Fruit fly (Drosophila melanogaster) whole organism, adult: Measurements from ENCODE around the gene vri.

ENCODE experiments used
- CG1620 ChIP-seq: fragments of 200-800 bp; sonication (Bioruptor generic); optimal IDR thresholded peaks from 2 replicates; lab custom pipeline; 2016; ENCODE audit warnings: missing biosample characterization, missing genetic modification characterization
- CG5204 ChIP-seq: fragments of 200-800 bp; sonication (Bioruptor generic); optimal IDR thresholded peaks from 2 replicates; lab custom pipeline; 2016; ENCODE audit warnings: missing biosample characterization, missing genetic modification characterization
- Mnt ChIP-seq: fragments of 200-800 bp; sonication (Bioruptor generic); optimal IDR thresholded peaks from 2 replicates; lab custom pipeline; 2016; ENCODE audit warnings: missing biosample characterization, mild to moderate bottlenecking, missing genetic modification characterization
- ovo ChIP-seq: fragments of 200-800 bp; sonication (Bioruptor generic); optimal IDR thresholded peaks from 2 replicates; lab custom pipeline; 2016; ENCODE audit warnings: missing biosample characterization, missing genetic modification characterization
- toe ChIP-seq: fragments of 200-800 bp; sonication (Bioruptor generic); optimal IDR thresholded peaks from 2 replicates; lab custom pipeline; 2016; ENCODE audit warnings: missing biosample characterization, missing genetic modification characterization

- TF ChIP-seq Mnt (no peak), ovo (GFP tag; lab: Kevin White, UChicago) (no peak), toe (GFP tag; lab: Kevin White, UChicago) (no peak), CG1620 (GFP tag; lab: Kevin White, UChicago) (no peak), CG5204 (no peak)
Observed at dm6 chr2L:5261223-5261984, 27.3 kb upstream of the vri start.
